Fruit fly (Drosophila melanogaster): ENCODE measurements around the gene CG2233.
A peak's percentile ranks its signal among the peaks of the same experiment; 100 is the strongest.

CG2233 gene

DNA sequence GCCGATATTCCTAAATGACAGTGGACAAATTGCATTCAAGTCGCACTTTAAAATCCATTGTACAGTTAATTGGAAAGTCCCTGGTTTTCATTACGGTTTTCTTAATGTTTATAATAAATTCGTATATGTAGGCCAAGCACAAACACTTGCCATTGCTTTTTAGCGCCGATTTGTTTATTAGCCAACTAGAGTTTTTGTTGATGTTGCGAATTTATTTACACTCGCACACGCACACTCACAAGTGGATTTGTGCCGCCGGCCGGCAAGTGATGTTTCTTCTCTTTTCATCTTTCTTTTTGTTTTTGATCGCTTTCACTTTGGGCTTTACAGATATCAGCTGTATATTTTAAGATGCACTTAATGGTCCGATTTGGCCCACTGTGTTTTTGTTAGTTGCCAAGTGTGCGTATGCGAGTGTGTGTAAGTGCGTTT, 20.0 kb upstream of the CG2233 start (continued):
- TF ChIP-seq CG8319 (GFP tag; optimal IDR thresholded peaks at IDR 0.05) (peak; percentile 52), Gug (GFP tag; IDR thresholded peaks at IDR 0.05) (peak; percentile 53), Sox15 (GFP tag; optimal IDR thresholded peaks at IDR 0.05) (peak; percentile 74), Hr4 (GFP tag; optimal IDR thresholded peaks at IDR 0.05) (peak; percentile 70), Ets96B (tag; optimal IDR thresholded peaks at IDR 0.05) (peak; percentile 66), CG6854 (GFP tag; optimal IDR thresholded peaks at IDR 0.05) (no peak), Hr38 (GFP tag; optimal IDR thresholded peaks at IDR 0.05) (no peak), CG9139 (GFP tag; optimal IDR thresholded peaks at IDR 0.05) (peak; percentile 40), CG31627 (GFP tag; optimal IDR thresholded peaks at IDR 0.05) (peak; percentile 82), CG34406 (GFP tag; optimal IDR thresholded peaks at IDR 0.05) (peak; percentile 74), CG11902 (GFP tag; optimal IDR thresholded peaks at IDR 0.05) (peak; percentile 43), Ets21C (GFP tag; optimal IDR thresholded peaks at IDR 0.05) (peak; percentile 62), CG11294 (GFP tag; IDR thresholded peaks at IDR 0.05) (peak; percentile 50; the same call in 1 of the 2 replicates), CG1621 (tag; optimal IDR thresholded peaks at IDR 0.05) (peak; percentile 17), CG8632 (GFP tag; optimal IDR thresholded peaks at IDR 0.05) (peak; percentile 68), CG8119 (GFP tag; IDR thresholded peaks at IDR 0.05) (peak; percentile 68), CG7368 (GFP tag; optimal IDR thresholded peaks at IDR 0.05) (peak; percentile 50), OdsH (GFP tag; optimal IDR thresholded peaks at IDR 0.05) (peak; percentile 78), Hr39 (GFP tag; optimal IDR thresholded peaks at IDR 0.05) (peak; percentile 80), Blimp-1 (GFP tag; optimal IDR thresholded peaks at IDR 0.05) (peak; percentile 57), topi (GFP tag; optimal IDR thresholded peaks at IDR 0.05) (peak; percentile 82), CG10631 (GFP tag; optimal IDR thresholded peaks at IDR 0.05) (peak; percentile 71), spab (GFP tag; optimal IDR thresholded peaks at IDR 0.05) (peak; percentile 62), CG32006 (GFP tag; optimal IDR thresholded peaks at IDR 0.05) (peak; percentile 92), ss (GFP tag; optimal IDR thresholded peaks at IDR 0.05) (peak in 1 of 2 experiments; percentile 61), Lpt (GFP tag; optimal IDR thresholded peaks at IDR 0.05) (no peak), CG16779 (tag; optimal IDR thresholded peaks at IDR 0.05) (peak; percentile 41), CG10669 (GFP tag; optimal IDR thresholded peaks at IDR 0.05) (peak; percentile 76), CG6808 (GFP tag; optimal IDR thresholded peaks at IDR 0.05) (peak; percentile 72), CG3919 (GFP tag; optimal IDR thresholded peaks at IDR 0.05) (peak; percentile 65), CG15336 (GFP tag; IDR thresholded peaks at IDR 0.05) (peak; percentile 56), fkh (GFP tag; optimal IDR thresholded peaks at IDR 0.05) (no peak), svp (GFP tag) (peak; percentile 89), dsx (GFP tag; optimal IDR thresholded peaks at IDR 0.05; ENCODE audit: poor library complexity, severe bottlenecking) (peak; percentile 30), esn (GFP tag; optimal IDR thresholded peaks at IDR 0.05) (peak; percentile 79), fd59A (GFP tag; optimal IDR thresholded peaks at IDR 0.05) (peak; percentile 76), eg (GFP tag; IDR thresholded peaks at IDR 0.05) (no peak; the same call in 1 of the 3 replicates), Eip93F (GFP tag; optimal IDR thresholded peaks at IDR 0.05) (peak; percentile 26)

DNA sequence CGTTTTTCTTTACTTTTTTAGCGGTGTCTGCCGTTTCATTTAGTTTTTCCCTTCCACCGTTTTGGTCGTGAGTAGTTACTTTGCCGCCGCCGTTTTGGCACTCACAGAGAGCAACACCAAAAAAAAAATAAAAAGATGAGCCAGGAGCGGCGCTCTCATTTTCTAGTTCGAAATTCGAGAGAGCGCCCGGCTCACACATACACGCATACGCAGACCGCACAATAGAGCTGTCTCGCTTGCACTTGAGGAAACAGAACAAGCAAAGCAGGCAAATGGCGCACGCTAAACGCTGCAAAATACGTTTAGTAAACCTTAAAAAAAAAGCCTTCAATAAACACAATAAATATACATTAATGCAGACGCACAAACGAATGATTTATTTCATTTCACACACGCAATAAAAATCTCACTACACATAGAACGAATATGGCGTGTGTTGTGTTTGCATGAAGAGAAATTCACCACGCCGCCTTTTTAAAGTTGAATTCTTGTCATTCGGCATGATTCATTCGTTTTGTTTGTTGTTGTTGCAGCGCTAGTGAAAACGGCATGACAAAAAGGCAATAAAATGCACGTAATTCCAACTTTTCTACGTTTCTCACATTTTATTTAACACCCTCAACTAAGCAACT, 19.4 kb upstream of the CG2233 start:
- TF ChIP-seq CG6854 (GFP tag; optimal IDR thresholded peaks at IDR 0.05) (no peak), cyc (GFP tag; optimal IDR thresholded peaks at IDR 0.05) (no peak), eg (GFP tag; IDR thresholded peaks at IDR 0.05) (peak; percentile 65; the same call in 2 of the 3 replicates), OdsH (GFP tag; optimal IDR thresholded peaks at IDR 0.05) (no peak), CG10631 (GFP tag; optimal IDR thresholded peaks at IDR 0.05) (no peak), fkh (GFP tag; optimal IDR thresholded peaks at IDR 0.05) (peak; percentile 70), Ets96B (tag; optimal IDR thresholded peaks at IDR 0.05) (no peak), CG15336 (GFP tag; IDR thresholded peaks at IDR 0.05) (peak; percentile 41; the same call in 1 of the 2 replicates), CG34406 (GFP tag; optimal IDR thresholded peaks at IDR 0.05) (no peak), Sox14 (GFP tag; optimal IDR thresholded peaks at IDR 0.05) (no peak), Gug (GFP tag; IDR thresholded peaks at IDR 0.05) (no peak), Hr39 (GFP tag; optimal IDR thresholded peaks at IDR 0.05) (no peak), Met (GFP tag; optimal IDR thresholded peaks at IDR 0.05) (no peak), CG4318 (GFP tag; optimal IDR thresholded peaks at IDR 0.05) (no peak), CG10669 (GFP tag; optimal IDR thresholded peaks at IDR 0.05) (peak; percentile 30), vri (GFP tag; optimal IDR thresholded peaks at IDR 0.05) (no peak), CG16779 (tag; optimal IDR thresholded peaks at IDR 0.05) (no peak), Sox102F (GFP tag; optimal IDR thresholded peaks at IDR 0.05) (no peak), CG8632 (GFP tag; optimal IDR thresholded peaks at IDR 0.05) (no peak), CG11902 (GFP tag; optimal IDR thresholded peaks at IDR 0.05) (no peak), net (GFP tag; optimal IDR thresholded peaks at IDR 0.05) (peak; percentile 2), dsx (GFP tag; optimal IDR thresholded peaks at IDR 0.05; ENCODE audit: poor library complexity, severe bottlenecking) (no peak), Eip75B (GFP tag; optimal IDR thresholded peaks at IDR 0.05) (no peak), lz (GFP tag; optimal IDR thresholded peaks at IDR 0.05) (no peak), topi (GFP tag; optimal IDR thresholded peaks at IDR 0.05) (no peak), Eip78C (GFP tag) (peak; percentile 74)
